Fruit fly (Drosophila melanogaster) Kc167 (cell line): Measurements from ENCODE around the gene CG6290.

Experiments
- Sin3A ChIP-seq: fragments of >200 bp; optimal IDR thresholded peaks from 2 replicates; lab custom pipeline; 2018; ENCODE audit warnings: missing external identifiers
- h ChIP-seq: fragments of >200 bp; optimal IDR thresholded peaks from 3 replicates; lab custom pipeline; 2018; ENCODE audit warnings: missing external identifiers
- insv ChIP-seq: fragments of >200 bp; optimal IDR thresholded peaks from 3 replicates; lab custom pipeline; 2018; ENCODE audit warnings: missing external identifiers
- ttk ChIP-seq: sonication (Bioruptor generic); optimal IDR thresholded peaks from 2 replicates; lab custom pipeline; 2017; ENCODE audit warnings: missing external identifiers

- TF ChIP-seq Sin3A (lab: Kevin White, UChicago) (no peak), ttk (no peak), insv (lab: Kevin White, UChicago) (no peak), h (lab: Kevin White, UChicago) (no peak)
Measured at dm6 chrX:18404150-18404631, 33.1 kb upstream of the CG6290 start.
